Worm (Caenorhabditis elegans) whole organism, mixed stage, embryonic: Measurements from ENCODE around the gene gst-44.

Experiments used
- blmp-1 ChIP-seq: fragments of 150-350 bp; optimal IDR thresholded peaks from 2 replicates; lab custom pipeline; 2014; ENCODE audit warnings: missing biosample characterization, missing genetic modification characterization
- elt-1 ChIP-seq: sonication (generic microtip); optimal IDR thresholded peaks from 2 replicates; lab custom pipeline; 2017; ENCODE audit warnings: missing genetic modification characterization, mild to moderate bottlenecking, missing compliant biosample characterization, antibody characterized with exemption, moderate library complexity, borderline replicate concordance; ENCODE audit not compliant: insufficient read depth
- nhr-12 ChIP-seq: fragments of 150-350 bp; optimal IDR thresholded peaks from 2 replicates; lab custom pipeline; 2014; ENCODE audit warnings: missing biosample characterization, missing genetic modification characterization
- nhr-2 ChIP-seq: fragments of 150-350 bp; optimal IDR thresholded peaks from 2 replicates; lab custom pipeline; 2014; ENCODE audit warnings: missing biosample characterization, missing genetic modification characterization
- nhr-237 ChIP-seq: fragments of 150-350 bp; optimal IDR thresholded peaks from 2 replicates; lab custom pipeline; 2014; ENCODE audit warnings: missing biosample characterization, missing genetic modification characterization
- snpc-4 ChIP-seq: fragments of 150-350 bp; optimal IDR thresholded peaks from 2 replicates; lab custom pipeline; 2014; ENCODE audit warnings: missing biosample characterization, missing genetic modification characterization

ce11 chrV:16377849-16378248 is 12.8 kb upstream of the gst-44 start, which contains the start of gene F13A7.1:
- TF ChIP-seq elt-1 (tag; lab: Kevin White, UChicago) (no peak), blmp-1 (tag; lab: Kevin White, UChicago) (no peak), snpc-4 (tag; lab: Kevin White, UChicago) (no peak), nhr-237 (no peak), nhr-2 (no peak), nhr-12 (tag; lab: Kevin White, UChicago) (no peak)
